Fruit fly (Drosophila melanogaster) ovary, adult (tissue): ENCODE data around the gene Cul3.

Experiments
- CG17801 ChIP-seq: fragments of 200-800 bp; optimal IDR thresholded peaks from 2 replicates; lab custom pipeline; 2019; ENCODE audit warnings: missing biosample characterization, mild to moderate bottlenecking, missing genetic modification characterization, moderate library complexity; ENCODE audit not compliant: partially characterized antibody

The Cul3 gene

DNA sequence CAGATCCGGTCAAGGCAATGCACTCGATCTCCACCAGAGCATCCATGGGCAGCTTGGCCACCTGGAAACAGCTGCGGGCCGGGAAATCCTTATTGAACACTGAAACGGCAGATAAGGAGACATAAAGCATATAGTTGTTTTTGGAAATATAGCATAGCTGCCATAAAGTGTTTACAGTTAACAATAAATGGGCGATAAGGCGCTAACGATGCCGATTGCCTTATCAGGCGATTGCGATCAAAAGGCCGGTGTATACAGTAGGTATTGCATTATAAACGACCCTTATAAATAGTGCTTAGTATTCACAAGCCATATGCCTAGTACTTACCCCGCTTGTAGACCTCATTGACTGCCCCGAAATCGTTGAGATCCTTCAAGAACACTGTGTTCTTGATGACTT is 2.5 kb upstream of the Cul3 start:
- TF ChIP-seq CG17801 (GFP tag; lab: Kevin White, UChicago), result peak; percentile 20

DNA sequence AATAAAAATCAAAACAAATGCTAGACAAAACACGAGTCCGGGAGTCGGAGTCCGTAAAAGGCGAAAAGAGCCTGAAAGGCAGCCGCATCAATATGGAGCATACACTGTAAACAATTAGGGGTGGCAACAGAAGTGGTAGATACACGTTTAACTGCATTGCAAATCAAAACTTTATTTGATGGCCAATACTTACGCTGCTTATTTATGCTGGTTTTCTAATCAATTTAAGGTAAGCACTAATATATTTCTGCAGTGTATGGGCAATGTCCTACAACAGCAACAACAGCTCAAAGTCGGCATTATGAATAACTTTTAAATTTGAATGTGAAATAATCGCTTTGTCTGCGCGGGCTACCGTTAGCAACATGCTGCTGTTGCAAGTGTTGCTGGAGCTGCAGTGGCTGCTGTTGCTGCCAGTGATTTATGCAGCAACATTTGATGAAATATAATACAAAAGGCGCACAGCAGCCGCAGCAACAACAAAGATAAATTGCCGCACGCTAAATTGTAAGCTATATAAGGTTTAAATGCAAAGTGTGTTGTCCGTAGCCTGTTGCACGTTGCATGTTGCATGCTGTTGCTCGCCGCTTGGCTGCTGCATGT is 1.8 kb upstream of the Cul3 start:
- TF ChIP-seq CG17801 (GFP tag; lab: Kevin White, UChicago), result no peak

DNA sequence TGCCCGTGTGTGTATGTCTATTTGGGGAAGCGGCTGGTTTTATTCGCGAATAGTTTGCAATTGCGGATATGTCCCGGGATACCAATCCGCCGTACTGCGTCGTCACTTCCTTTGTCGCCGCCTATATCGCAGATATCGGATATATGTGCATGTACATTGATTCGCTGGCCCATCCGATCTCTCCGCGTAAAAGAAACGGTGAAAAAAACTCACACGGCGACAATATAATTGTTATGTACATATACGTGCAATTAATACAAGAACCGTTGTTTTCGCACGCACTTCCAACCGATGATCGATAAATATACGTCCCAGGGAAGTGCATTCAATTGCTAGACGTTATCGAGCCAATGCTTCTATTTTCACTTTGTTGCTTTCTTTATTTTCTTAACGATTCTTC is 488 bp downstream of the Cul3 start:
- TF ChIP-seq CG17801 (GFP tag; lab: Kevin White, UChicago), result no peak

DNA sequence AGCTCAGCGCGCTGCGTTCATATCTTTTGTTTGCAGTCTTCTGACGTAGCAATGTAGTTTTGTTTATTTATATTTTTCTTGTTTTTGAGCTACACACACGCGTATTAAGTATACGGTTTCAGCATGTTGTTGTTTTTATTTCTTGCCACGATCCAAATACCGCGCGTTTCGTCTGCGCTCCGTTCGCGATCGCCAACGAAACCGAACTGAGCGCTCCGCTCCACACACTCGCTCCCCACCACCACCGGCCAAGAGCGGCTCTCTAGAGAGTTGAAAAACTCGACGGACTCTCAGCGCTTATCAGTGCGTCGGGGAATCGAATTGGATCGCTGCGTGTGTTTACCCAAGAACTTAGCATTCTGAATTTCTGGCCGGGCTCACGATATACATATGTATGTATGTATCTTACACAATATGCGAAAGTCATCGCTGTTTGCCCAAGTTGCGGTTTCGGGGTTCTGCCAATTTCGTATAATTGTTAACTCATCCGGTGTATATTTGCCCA is 7.3 kb downstream of the Cul3 start, which contains the start of gene yuri:
TSS of gene yuri (minus strand) at position 210 of the 505 bp plus-strand sequence.
- TF ChIP-seq CG17801 (GFP tag; lab: Kevin White, UChicago), result peak; percentile 90

DNA sequence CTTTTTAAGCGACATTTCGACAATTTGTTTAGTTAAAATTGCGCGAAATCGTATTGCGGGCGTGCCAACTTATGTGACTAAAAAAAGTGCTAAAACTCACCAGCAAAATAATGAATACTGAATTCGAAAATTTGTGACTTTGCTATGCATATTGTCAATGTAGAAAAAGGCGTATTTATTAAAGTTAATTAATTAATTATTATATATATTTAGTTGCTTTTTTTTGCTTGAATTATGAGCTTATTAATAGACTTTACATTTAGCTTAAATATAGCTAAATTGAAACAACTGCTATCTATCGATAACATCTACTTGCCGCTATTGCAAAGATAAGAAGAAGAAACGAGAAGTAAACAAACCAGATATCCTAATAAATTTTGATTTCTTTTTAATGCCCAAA is 15.6 kb downstream of the Cul3 start, which contains the start of the genes PolD3 and Uxt:
TSS of gene PolD3 (minus strand) at position 56 of the 400 bp plus-strand sequence.
TSS of gene Uxt (plus strand) at position 333 of the 400 bp plus-strand sequence.
- no peak for TF ChIP-seq CG17801 (GFP tag; lab: Kevin White, UChicago)

DNA sequence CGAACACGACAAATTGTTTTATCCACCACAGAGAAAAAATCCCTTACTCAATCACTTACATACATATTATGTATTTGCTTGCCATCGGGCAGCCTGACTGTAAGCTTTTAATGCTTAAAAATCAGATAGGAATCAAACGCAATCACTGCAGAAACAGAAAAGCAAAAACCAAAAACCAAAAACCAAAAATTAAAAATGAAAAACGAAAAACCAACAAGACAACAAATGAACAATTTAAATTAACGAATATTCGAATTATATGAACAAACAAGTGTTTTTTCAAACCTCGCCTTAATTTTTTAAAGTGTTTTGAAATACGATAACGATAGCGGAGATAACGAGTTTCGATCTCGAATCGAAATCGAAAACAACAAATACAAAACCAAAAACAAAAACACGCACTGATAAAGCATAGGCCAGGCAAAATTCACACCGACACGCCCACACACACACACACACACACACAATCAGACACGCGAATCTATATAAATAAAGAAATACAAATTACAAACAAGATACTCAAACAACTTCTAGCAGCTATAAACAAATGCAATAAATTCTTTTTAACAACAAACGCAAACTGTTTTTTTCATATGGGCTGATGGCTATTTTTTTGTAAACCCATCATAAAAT is 17.5 kb downstream of the Cul3 start:
- no peak for TF ChIP-seq CG17801 (GFP tag; lab: Kevin White, UChicago)

DNA sequence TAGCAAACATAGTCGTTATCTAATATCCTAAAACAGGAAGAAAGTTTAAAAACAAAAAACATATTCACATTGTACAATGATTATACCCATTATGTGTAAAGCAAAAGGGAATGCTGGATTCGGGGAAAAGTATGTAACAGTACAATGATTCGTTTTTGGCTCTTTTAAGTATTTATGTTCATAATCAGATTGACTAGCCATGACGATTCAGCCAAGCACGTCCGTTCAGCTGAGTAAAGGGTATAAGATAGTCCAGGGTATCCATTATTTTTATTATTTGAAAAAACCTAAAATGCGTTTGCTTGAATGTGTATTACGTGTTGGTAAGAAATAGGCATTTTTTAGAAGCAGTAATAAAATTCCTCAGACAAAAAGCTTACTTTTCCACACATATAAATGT is 22.1 kb downstream of the Cul3 start:
- TF ChIP-seq CG17801 (GFP tag; lab: Kevin White, UChicago), result no peak

DNA sequence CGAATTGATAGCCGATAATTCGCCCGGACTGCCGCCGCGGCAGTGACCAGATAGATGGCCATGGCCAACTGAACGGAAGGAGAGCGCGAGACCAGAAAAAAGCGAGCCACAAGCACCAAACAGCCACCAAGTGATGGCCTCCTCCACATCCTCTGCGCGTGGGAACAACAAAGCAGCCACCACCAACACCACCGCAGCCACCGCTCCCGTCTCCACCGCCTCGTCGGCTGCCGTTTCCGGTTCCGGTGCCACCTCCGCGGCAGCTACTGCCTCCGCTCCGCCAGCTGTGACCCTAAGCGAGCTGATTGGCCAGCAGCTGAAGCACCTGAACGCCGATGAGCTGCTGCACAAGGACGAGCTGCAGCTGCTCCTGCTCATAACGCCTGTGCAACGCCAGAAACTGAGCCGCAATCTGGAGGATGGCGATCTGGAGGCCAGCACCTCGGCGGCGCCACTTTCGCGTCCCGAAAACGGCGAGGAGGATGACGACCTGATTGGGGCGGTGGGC is 22.8 kb downstream of the Cul3 start:
- TF ChIP-seq CG17801 (GFP tag; lab: Kevin White, UChicago), result no peak

DNA sequence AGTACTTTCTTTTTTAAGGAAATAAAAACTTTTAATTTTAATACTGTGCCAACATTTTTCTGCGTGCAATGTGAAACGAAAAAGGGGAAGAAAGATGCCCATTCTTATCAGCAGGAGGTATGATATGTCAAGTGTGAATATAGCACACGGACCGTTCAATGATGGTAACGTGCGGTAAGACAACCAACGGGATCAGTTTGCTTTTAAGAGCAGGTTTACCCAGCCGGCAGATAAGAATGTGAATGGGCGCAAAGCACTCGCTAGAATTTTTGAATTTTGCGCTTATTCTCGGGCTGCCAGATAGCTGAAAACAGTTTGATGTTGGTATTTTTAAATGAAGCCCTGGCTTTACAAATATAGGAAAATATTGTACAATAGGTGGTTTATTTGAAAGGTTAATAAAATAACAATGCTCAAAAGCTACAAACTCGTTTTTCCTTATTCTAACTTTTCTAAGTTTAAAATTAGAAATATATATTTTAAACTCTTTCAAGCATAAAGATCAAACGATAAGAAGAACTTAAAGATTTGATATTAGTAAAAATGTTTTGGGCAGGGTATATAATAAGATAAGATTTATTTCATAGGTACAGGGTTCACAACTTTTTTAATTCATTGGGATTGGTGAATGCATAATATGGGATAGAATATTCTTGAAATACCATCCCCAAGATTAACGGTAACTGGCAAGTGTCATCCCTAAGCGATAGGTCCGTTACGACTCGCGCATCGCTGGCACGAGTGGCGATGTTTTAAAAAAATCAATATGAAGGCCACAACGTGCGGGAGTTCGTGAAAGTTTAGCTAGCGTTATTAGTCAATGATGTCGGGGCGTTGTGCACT is 23.4 kb downstream of the Cul3 start, which contains the start of gene dao:
TSS of gene dao (plus strand) at position 717 of the 843 bp plus-strand sequence.
- no peak for TF ChIP-seq CG17801 (GFP tag; lab: Kevin White, UChicago)

DNA sequence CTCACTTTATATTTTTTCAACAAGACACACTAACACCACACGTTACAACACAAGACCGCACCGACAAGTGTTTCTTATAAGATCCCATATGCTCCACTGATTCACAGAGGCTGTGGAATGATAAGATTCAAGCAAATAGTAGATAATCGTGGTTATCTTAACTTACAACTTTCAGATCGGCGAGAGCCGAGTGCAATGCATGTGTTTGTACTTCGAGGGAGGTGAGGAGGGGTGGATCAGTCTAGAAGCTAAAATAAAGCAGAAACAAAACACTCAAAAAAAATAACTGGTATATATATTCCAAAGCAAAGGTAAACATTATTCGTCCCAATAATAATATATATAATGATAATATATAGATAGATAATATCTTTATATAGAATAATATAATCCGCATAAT is 24.2 kb downstream of the Cul3 start, which contains the start of gene ZnT35C:
TSS of gene ZnT35C (minus strand) at position 101 of the 400 bp plus-strand sequence.
- no peak for TF ChIP-seq CG17801 (GFP tag; lab: Kevin White, UChicago)

DNA sequence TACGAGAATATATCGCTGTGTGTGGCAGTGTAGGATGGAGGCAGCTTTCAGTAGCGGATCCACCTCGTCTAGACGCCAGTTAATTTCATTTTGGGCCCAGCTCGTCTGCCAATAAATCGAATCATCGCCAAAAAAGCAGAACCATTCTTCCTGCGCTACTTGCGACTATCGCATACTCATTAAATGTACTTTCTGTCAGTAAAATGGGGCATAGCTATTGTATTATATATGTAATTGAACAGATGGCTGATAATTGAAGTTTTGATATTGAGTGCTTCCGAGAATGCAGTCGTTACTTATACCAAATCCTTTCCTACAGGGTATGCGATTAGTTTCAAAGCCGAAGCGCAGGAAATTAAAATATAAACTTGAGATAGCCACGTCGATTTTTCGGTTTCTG is 27.1 kb downstream of the Cul3 start:
- TF ChIP-seq CG17801 (GFP tag; lab: Kevin White, UChicago), result no peak

DNA sequence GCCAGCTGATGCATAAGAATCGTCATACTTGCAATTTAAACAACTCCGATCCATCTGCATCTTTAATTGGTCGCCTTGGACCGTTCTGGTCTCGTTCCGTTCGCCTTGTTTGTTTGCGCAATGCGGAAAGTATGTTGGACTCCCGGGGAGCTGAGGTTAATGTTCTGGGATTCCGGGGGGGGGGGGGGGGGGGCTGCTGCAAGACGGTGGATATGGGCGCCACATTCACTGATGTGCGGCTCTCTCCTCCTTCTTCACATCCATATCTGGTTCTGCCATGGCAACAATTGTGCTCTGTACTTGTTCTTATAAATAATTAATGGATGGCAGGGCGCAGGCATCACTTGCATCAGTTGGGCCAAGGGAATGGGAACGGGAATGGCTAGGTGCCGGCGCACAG is 28.4 kb downstream of the Cul3 start:
- TF ChIP-seq CG17801 (GFP tag; lab: Kevin White, UChicago), result no peak
